Worm (Caenorhabditis elegans) whole organism, early embryonic: ENCODE measurements around the gene hmg-4.
A peak's percentile ranks its signal among the peaks of the same experiment; 100 is the strongest.

Experiments used
- B0310.2 ChIP-seq: sonication (generic microtip); optimal IDR thresholded peaks from 2 replicates; lab custom pipeline; 2016; ENCODE audit warnings: mild to moderate bottlenecking, missing genetic modification characterization, missing compliant biosample characterization
- F13C5.2 ChIP-seq: sonication (generic microtip); optimal IDR thresholded peaks from 2 replicates; lab custom pipeline; 2017; ENCODE audit warnings: mild to moderate bottlenecking, missing genetic modification characterization, inconsistent platforms, missing compliant biosample characterization
- aly-1 ChIP-seq: sonication (generic microtip); optimal IDR thresholded peaks from 2 replicates; lab custom pipeline; 2016; ENCODE audit warnings: missing genetic modification characterization, missing compliant biosample characterization
- ama-1 ChIP-seq: fragments of 150-350 bp; optimal IDR thresholded peaks from 2 replicates; lab custom pipeline; 2014
- ceh-13 ChIP-seq: fragments of 200-800 bp; sonication (Bioruptor generic); optimal IDR thresholded peaks from 2 replicates; lab custom pipeline; 2018; ENCODE audit warnings: mild to moderate bottlenecking, missing genetic modification characterization, missing compliant biosample characterization
- ceh-36 ChIP-seq: sonication (generic microtip); optimal IDR thresholded peaks from 2 replicates; lab custom pipeline; 2016; ENCODE audit warnings: missing genetic modification characterization, inconsistent platforms, missing compliant biosample characterization
- ets-7 ChIP-seq: sonication (generic microtip); optimal IDR thresholded peaks from 2 replicates; lab custom pipeline; 2016; ENCODE audit warnings: missing genotype, missing genetic modification characterization, missing compliant biosample characterization
- flt-1 ChIP-seq: fragments of 200-800 bp; sonication (Bioruptor generic); IDR thresholded peaks from 2 replicates; pipeline ENCODE4 v1.3.6; 2022; ENCODE audit warnings: missing genetic modification characterization, missing compliant biosample characterization
- hmbx-1 ChIP-seq: sonication (generic microtip); optimal IDR thresholded peaks from 2 replicates; lab custom pipeline; 2016; ENCODE audit warnings: mild to moderate bottlenecking, missing genetic modification characterization, missing compliant biosample characterization
- hmg-4 ChIP-seq: fragments of 200-800 bp; sonication (Bioruptor generic); optimal IDR thresholded peaks from 2 replicates; lab custom pipeline; 2018; ENCODE audit warnings: mild to moderate bottlenecking, missing genetic modification characterization, missing compliant biosample characterization
- hnd-1 ChIP-seq: sonication (generic microtip); optimal IDR thresholded peaks from 2 replicates; lab custom pipeline; 2016; ENCODE audit warnings: missing genetic modification characterization, missing compliant biosample characterization
- pes-1 ChIP-seq: fragments of 200-800 bp; sonication (Bioruptor generic); IDR thresholded peaks from 2 replicates; pipeline ENCODE4 v1.3.6; 2022; ENCODE audit warnings: missing genetic modification reagents, missing genetic modification characterization, missing compliant biosample characterization
- scrt-1 ChIP-seq: fragments of 200-800 bp; sonication (Bioruptor generic); IDR thresholded peaks from 2 replicates; pipeline ENCODE4 v1.3.6; 2022; ENCODE audit warnings: missing genetic modification characterization, missing compliant biosample characterization
- sea-1 ChIP-seq: fragments of 200-800 bp; sonication (Bioruptor generic); conservative IDR thresholded peaks from 2 replicates; pipeline ENCODE4 v1.3.6; 2022; ENCODE audit warnings: missing genetic modification characterization, missing compliant biosample characterization
- tbx-11 ChIP-seq: fragments of 200-800 bp; sonication (Bioruptor generic); IDR thresholded peaks from 2 replicates; pipeline ENCODE4 v1.3.6; 2022; ENCODE audit warnings: missing genetic modification characterization, missing compliant biosample characterization
- tbx-37 ChIP-seq: fragments of 200-800 bp; sonication (Bioruptor generic); conservative IDR thresholded peaks from 2 replicates; pipeline ENCODE4 v1.3.6; 2022; ENCODE audit warnings: missing genetic modification reagents, missing genetic modification characterization, missing compliant biosample characterization
- tra-4 ChIP-seq: sonication (generic microtip); optimal IDR thresholded peaks from 2 replicates; lab custom pipeline; 2017; ENCODE audit warnings: missing genetic modification characterization, missing compliant biosample characterization

hmg-4 gene

ce11 chrIII:7378945-7379344, 2.5 kb downstream of the hmg-4 start, which contains the start of gene T20B12.7:
T20B12.7 (minus strand) TSS chrIII:7379045.
- no peak for TF ChIP-seq hmbx-1 (tag; lab: Kevin White, UChicago)
- no peak for TF ChIP-seq pes-1 (GFP tag; lab: Robert Waterston, UW)
- TF ChIP-seq ceh-36 (tag; lab: Kevin White, UChicago), result no peak
- no peak for TF ChIP-seq ceh-13
- no peak for TF ChIP-seq ets-7 (tag; lab: Kevin White, UChicago)
- TF ChIP-seq aly-1 (tag; lab: Kevin White, UChicago), result no peak
- no peak for TF ChIP-seq B0310.2 (tag; lab: Kevin White, UChicago)
- TF ChIP-seq scrt-1 (GFP tag; lab: Robert Waterston, UW), result no peak

DNA sequence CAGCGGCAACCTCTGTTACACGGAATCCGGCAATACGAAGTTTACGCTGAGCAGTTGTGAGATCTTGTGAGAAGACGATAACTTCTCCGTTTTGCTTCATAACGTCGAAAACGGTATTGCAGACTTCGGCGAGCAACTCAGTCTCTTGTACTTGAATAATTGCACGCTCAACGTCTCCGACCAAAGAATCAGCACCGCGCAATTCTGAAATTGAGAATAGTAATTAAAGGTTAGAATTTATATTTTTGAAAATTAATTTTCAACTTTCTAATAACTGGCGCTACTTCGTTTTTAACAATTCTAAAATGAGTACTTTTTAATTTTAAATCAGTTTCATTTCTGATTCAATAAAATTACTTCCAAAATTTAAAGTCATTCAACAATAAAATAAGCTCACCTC, 2.9 kb downstream of the hmg-4 start:
- TF ChIP-seq scrt-1 (GFP tag; lab: Robert Waterston, UW) (no peak), B0310.2 (tag; lab: Kevin White, UChicago) (no peak), hmg-4 (GFP tag; lab: Kevin White, UChicago) (peak; percentile 15), aly-1 (tag; lab: Kevin White, UChicago) (no peak)

ce11 chrIII:7376143-7376802, 5.1 kb downstream of the hmg-4 start:
- peak; percentile 86 for TF ChIP-seq hmg-4 (GFP tag; lab: Kevin White, UChicago)
- no peak for TF ChIP-seq aly-1 (tag; lab: Kevin White, UChicago)

DNA sequence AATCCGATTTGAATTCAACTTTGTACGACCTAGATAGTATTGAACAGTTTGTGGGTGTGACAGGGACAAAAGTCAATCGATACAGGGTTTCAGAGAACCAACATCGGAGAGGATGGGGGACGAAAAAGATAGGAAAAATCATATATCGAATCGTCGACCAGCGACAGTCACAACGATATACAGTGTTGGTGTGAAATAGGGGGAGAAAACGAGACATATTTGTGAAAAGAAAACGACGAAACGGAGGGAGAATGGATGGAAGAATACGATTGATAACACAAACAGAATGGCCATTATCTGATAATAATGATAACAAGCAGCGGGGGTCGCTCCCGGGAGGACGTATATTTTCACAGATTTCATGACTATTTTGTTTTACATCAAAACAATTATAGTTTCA, 6.0 kb downstream of the hmg-4 start:
- no peak for TF ChIP-seq ceh-13
- TF ChIP-seq scrt-1 (GFP tag; lab: Robert Waterston, UW), result no peak
- no peak for TF ChIP-seq flt-1 (GFP tag; lab: Robert Waterston, UW)
- no peak for TF ChIP-seq sea-1 (GFP tag; lab: Robert Waterston, UW)
- no peak for TF ChIP-seq aly-1 (tag; lab: Kevin White, UChicago)
- no peak for TF ChIP-seq tra-4 (tag; lab: Kevin White, UChicago)
- TF ChIP-seq tbx-11 (GFP tag; lab: Robert Waterston, UW), result no peak
- no peak for TF ChIP-seq ama-1 (lab: Kevin White, UChicago)
- no peak for TF ChIP-seq F13C5.2
- no peak for TF ChIP-seq ets-7 (tag; lab: Kevin White, UChicago)
- TF ChIP-seq ceh-36 (tag; lab: Kevin White, UChicago), result no peak
- TF ChIP-seq hmg-4 (GFP tag; lab: Kevin White, UChicago), result no peak
- TF ChIP-seq hmbx-1 (tag; lab: Kevin White, UChicago), result no peak

DNA sequence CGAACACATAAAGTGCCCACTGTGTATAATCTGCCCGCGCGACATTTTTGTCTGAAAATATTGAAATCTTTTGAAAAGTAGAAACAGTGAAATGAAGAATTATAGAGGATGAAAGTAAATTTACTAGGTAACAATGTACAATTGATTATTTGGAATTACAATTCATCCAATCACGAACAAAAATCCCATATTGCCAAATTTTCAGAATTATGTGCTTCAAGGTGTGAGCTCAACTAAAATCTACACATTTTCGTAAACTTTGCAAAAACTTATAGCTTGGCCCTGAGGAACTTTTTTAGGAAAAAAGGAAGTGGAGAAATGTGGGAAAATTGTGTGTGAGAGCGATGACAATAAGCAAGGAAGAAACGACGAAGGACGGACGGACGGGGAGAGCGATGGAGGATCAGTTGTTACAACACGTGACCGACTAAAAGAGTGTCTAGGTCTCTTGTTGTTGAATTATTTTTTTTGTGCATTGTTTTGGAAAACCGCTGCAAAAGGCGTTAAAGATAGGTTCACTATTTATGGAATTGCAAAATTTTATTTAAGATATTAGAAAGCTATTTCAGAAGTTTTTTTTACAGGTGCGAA, 6.6 kb downstream of the hmg-4 start, which contains the start of gene mml-1:
Gene mml-1 (minus strand): TSS at position 51 of the 591 bp plus-strand sequence.
- TF ChIP-seq flt-1 (GFP tag; lab: Robert Waterston, UW), result no peak
- TF ChIP-seq tra-4 (tag; lab: Kevin White, UChicago), result no peak

DNA sequence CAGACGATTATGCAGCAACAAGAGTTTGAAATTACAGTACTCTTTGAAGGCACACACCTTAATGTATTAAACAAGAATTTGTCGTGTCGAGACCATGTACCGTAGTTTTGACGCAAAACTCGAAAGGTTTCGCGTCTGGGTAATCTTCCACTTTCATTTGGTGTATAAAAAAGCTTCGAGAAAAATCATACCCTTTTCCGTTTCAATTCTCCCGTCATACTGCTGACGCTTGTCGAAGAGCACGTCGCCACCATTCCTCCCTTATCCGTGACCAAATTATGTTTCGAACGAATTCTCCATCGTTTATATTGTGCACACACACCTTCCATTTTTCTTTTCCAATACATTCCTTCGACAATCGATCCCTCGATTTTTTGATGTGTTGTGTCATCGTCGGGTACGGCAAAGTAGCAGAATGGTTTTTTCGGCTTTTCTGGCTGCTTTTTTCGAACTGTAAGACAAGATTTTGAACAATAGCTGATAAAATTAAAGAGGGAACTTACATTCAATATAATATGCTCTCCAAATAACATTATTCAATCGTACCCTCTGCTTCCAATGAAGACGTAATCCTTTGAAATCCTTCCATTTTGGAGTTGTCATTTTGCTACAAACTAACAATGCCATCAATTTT, 7.5 kb downstream of the hmg-4 start:
- TF ChIP-seq pes-1 (GFP tag; lab: Robert Waterston, UW) (no peak), scrt-1 (GFP tag; lab: Robert Waterston, UW) (no peak), tra-4 (tag; lab: Kevin White, UChicago) (no peak), ceh-36 (tag; lab: Kevin White, UChicago) (no peak), tbx-11 (GFP tag; lab: Robert Waterston, UW) (no peak), flt-1 (GFP tag; lab: Robert Waterston, UW) (no peak), hnd-1 (tag; lab: Kevin White, UChicago) (no peak), tbx-37 (GFP tag; lab: Robert Waterston, UW) (no peak), hmbx-1 (tag; lab: Kevin White, UChicago) (no peak), B0310.2 (tag; lab: Kevin White, UChicago) (no peak), ets-7 (tag; lab: Kevin White, UChicago) (no peak), hmg-4 (GFP tag; lab: Kevin White, UChicago) (no peak), ama-1 (lab: Kevin White, UChicago) (no peak), aly-1 (tag; lab: Kevin White, UChicago) (no peak), ceh-13 (no peak), F13C5.2 (no peak), sea-1 (GFP tag; lab: Robert Waterston, UW) (no peak)

DNA sequence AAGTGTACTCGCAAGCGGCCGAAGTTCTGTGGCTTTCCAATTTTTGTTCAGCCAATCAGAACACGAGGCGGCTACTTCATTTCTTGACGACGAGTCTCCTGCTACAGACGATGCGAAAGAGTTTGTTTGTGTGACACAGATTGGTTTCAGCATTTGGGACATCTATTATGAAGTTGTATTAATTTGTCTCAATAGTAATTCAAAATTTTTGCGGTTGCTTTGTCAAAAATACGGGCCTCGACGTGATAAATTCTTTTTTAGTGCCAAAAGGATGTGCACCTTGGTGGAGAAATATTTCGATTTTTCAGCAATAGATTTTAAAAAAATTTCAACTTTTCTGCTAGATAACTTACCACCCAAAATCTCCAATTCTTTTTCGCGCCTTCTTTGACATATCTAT, 10.8 kb downstream of the hmg-4 start:
- TF ChIP-seq hmbx-1 (tag; lab: Kevin White, UChicago), result no peak
- TF ChIP-seq tbx-11 (GFP tag; lab: Robert Waterston, UW), result no peak
- no peak for TF ChIP-seq hmg-4 (GFP tag; lab: Kevin White, UChicago)
- no peak for TF ChIP-seq pes-1 (GFP tag; lab: Robert Waterston, UW)
- TF ChIP-seq B0310.2 (tag; lab: Kevin White, UChicago), result no peak
